Fruit fly (Drosophila melanogaster): ENCODE data around the gene Slbp.

Gene Slbp

DNA sequence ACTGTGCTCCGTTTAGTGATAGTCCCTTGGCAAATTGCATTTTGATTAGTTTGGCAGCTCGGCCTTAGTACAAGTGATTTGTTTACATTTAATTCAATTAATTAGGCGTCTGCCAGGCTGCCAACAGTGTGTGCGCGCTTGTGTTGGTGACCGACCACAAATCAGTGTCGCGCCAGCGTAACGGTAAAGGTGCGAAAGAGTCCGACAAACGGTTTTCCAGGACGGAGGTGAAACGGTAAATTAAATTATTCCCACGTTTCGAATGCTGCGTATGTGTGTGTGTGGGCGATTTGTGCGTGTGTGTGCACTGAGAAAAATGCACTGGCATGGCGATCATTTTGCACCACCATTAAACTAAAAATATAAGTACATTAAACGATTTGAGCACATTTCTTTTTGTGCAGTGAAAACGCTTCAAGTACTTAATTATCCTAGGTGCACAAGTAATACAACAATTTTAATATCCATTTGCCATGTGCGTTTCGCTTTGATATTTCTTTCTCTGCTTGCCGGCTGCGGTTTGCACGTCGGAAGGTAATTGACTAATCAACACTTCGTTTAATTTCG, 14.0 kb downstream of the Slbp start (continued):
- TF ChIP-seq CG4617 (GFP tag; optimal IDR thresholded peaks at IDR 0.05; ENCODE audit: borderline replicate concordance) (no peak), Ptx1 (GFP tag; IDR thresholded peaks at IDR 0.05) (peak; percentile 37), CG2712 (tag; optimal IDR thresholded peaks at IDR 0.05) (peak; percentile 4), ci (GFP tag; IDR thresholded peaks at IDR 0.05) (0 out of 3 replicates have a peak, but pooled peaks have one; percentile 9), Doc2 (GFP tag; IDR thresholded peaks at IDR 0.05) (no peak), prd (optimal IDR thresholded peaks at IDR 0.05) (no peak), prd (GFP tag; IDR thresholded peaks at IDR 0.05) (peak; percentile 35; the same call in 1 of the 3 replicates), sens (GFP tag) (peak; percentile 76), zf30C (GFP tag; optimal IDR thresholded peaks at IDR 0.05) (peak; percentile 45), Hsf (GFP tag; optimal IDR thresholded peaks at IDR 0.05) (peak; percentile 38), CG18599 (GFP tag; optimal IDR thresholded peaks at IDR 0.05) (peak; percentile 20), lab (GFP tag; optimal IDR thresholded peaks at IDR 0.05) (peak; percentile 4), Taf1 (GFP tag; IDR thresholded peaks at IDR 0.05) (peak; percentile 38; the same call in 1 of the 2 replicates), zfh2 (GFP tag; optimal IDR thresholded peaks at IDR 0.05) (no peak), lmd (GFP tag; IDR thresholded peaks at IDR 0.05) (peak; percentile 38; the same call in 1 of the 2 replicates), CG17359 (tag; optimal IDR thresholded peaks at IDR 0.05) (peak; percentile 13), CG3847 (GFP tag; IDR thresholded peaks at IDR 0.05) (peak; percentile 15; the same call in 1 of the 2 replicates), cg (GFP tag; optimal IDR thresholded peaks at IDR 0.05) (peak; percentile 6), CG15269 (tag; optimal IDR thresholded peaks at IDR 0.05) (peak; percentile 38)

DNA sequence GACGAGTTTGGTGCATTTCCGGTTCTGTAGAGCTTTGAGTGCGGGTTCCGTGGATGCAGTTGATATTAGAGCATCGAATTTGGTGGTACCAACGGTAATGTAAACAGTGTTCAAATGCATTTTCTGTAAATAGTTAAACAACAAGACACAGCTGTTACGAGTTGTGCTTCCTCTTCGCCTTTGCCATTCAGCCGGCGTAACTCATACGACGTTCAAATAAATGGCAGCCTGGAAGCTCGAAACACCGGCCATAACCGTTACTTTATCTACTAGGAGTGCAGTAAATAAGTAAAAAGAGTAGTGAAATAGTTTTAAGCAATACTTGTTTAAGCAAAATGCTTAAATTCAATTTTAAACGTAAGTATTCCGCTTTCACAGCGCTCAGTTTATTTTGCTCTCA, 14.7 kb downstream of the Slbp start, which contains the start of the genes Alg13 and superdeath:
TSS of gene Alg13 (minus strand) at position 167 of the 400 bp plus-strand sequence.
TSS of gene superdeath (plus strand) at position 256 of the 400 bp plus-strand sequence.
- TF ChIP-seq Blimp-1 (GFP tag; optimal IDR thresholded peaks at IDR 0.05), result no peak
- no peak for TF ChIP-seq Taf1 (GFP tag; IDR thresholded peaks at IDR 0.05)
- no peak for TF ChIP-seq pho (GFP tag; optimal IDR thresholded peaks at IDR 0.05)
- TF ChIP-seq HmgZ (tag; optimal IDR thresholded peaks at IDR 0.05), result peak; percentile 33
- TF ChIP-seq CG15514 (GFP tag; optimal IDR thresholded peaks at IDR 0.05), result peak; percentile 4
- TF ChIP-seq CG10274 (GFP tag; optimal IDR thresholded peaks at IDR 0.05), result no peak
- TF ChIP-seq knrl (GFP tag; IDR thresholded peaks at IDR 0.05; ENCODE audit: partially characterized antibody), result no peak
- no peak for TF ChIP-seq ase (GFP tag; IDR thresholded peaks at IDR 0.05)
- TF ChIP-seq jing (GFP tag; optimal IDR thresholded peaks at IDR 0.05), result no peak
- TF ChIP-seq CG18476 (GFP tag; optimal IDR thresholded peaks at IDR 0.05), result no peak
- TF ChIP-seq Meics (GFP tag; optimal IDR thresholded peaks at IDR 0.05), result no peak
- TF ChIP-seq CG1024 (GFP tag; IDR thresholded peaks at IDR 0.05), result no peak
- peak; percentile 87 for TF ChIP-seq CG3995 (GFP tag; optimal IDR thresholded peaks at IDR 0.05)
- TF ChIP-seq CG10366 (GFP tag; IDR thresholded peaks at IDR 0.05), result no peak
- no peak for TF ChIP-seq dimm (GFP tag; IDR thresholded peaks at IDR 0.05)
- no peak for TF ChIP-seq NC2α (GFP tag; optimal IDR thresholded peaks at IDR 0.05)
- TF ChIP-seq stwl (tag; optimal IDR thresholded peaks at IDR 0.05), result peak; percentile 28
- no peak for TF ChIP-seq CG17829 (tag; optimal IDR thresholded peaks at IDR 0.05)
- TF ChIP-seq grn (GFP tag; optimal IDR thresholded peaks at IDR 0.05), result no peak
- no peak for TF ChIP-seq Sry-β (GFP tag; optimal IDR thresholded peaks at IDR 0.05)
- TF ChIP-seq CG6689 (GFP tag; IDR thresholded peaks at IDR 0.05), result no peak
- peak; percentile 23 for TF ChIP-seq Ets97D (GFP tag; optimal IDR thresholded peaks at IDR 0.05)
- no peak for TF ChIP-seq Scr (GFP tag; IDR thresholded peaks at IDR 0.05; ENCODE audit: partially characterized antibody)
- TF ChIP-seq CG17385 (GFP tag; optimal IDR thresholded peaks at IDR 0.05), result peak; percentile 95
- TF ChIP-seq GATAe (GFP tag; conservative IDR thresholded peaks at IDR 0.05), result no peak
- no peak for TF ChIP-seq CG7786 (GFP tag; optimal IDR thresholded peaks at IDR 0.05)
- no peak for TF ChIP-seq nau (GFP tag; optimal IDR thresholded peaks at IDR 0.05)
- peak in 1 of 2 experiments; percentile 85 for TF ChIP-seq crp (GFP tag; optimal IDR thresholded peaks at IDR 0.05)
- no peak for TF ChIP-seq CG17361 (GFP tag; IDR thresholded peaks at IDR 0.05)
- TF ChIP-seq CG2199 (GFP tag; IDR thresholded peaks at IDR 0.05), result 0 out of 3 replicates have a peak, but pooled peaks have one; percentile 8
- no peak for TF ChIP-seq CG6254 (GFP tag; optimal IDR thresholded peaks at IDR 0.05)
- TF ChIP-seq CG8478 (optimal IDR thresholded peaks at IDR 0.05), result no peak

Data from whole organism, embryonic.